Worm (Caenorhabditis elegans): ENCODE results near the gene F14F9.8.

F14F9.8 gene

ce11 chrV:5130018-5130417, at the start of gene F14F9.8:
F14F9.8 (plus strand) TSS chrV:5130318.
- TF ChIP-seq unc-62 (GFP tag; optimal IDR thresholded peaks at IDR 0.05) = no peak

- TF ChIP-seq unc-62 (GFP tag; optimal IDR thresholded peaks at IDR 0.05) = no peak
These were observed 49.2 kb upstream of the F14F9.8 start, which contains the start of gene Y58A7A.3 for ce11 chrV:5080853-5081338. Y58A7A.3 (minus strand) TSS chrV:5080903.

- TF ChIP-seq unc-62 (GFP tag; optimal IDR thresholded peaks at IDR 0.05) = no peak
These were observed 45.1 kb upstream of the F14F9.8 start, which contains the start of gene Y58A7A.4 for ce11 chrV:5084957-5085465. Y58A7A.4 (minus strand) TSS chrV:5085007.

DNA sequence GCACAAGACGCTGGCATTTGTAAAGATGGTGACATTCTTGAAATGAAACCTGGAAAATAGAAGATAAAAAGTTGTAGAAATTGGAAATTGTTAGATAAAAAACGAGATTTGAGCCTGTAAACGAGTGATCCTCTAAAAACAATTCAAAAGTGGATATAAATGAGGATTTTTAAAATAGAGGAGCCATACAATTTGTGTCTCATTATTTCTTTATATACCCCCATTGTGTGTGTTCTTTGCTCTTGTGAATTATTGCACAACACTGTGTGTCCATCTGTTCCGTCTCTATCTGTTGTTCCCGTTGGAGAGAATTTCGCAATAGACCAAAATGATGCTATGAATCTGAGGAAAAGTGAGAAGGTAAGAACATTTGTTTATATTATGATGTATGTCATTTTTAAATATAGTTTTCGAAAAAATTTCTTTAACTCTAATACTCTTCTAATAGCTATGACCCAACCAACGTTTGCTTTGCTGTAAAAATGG, 43.2 kb upstream of the F14F9.8 start, which contains the start of gene Y58A7A.5:
Gene Y58A7A.5 (minus strand): TSS at position 51 of the 486 bp plus-strand sequence.
- no peak for TF ChIP-seq unc-62 (GFP tag; optimal IDR thresholded peaks at IDR 0.05)

DNA sequence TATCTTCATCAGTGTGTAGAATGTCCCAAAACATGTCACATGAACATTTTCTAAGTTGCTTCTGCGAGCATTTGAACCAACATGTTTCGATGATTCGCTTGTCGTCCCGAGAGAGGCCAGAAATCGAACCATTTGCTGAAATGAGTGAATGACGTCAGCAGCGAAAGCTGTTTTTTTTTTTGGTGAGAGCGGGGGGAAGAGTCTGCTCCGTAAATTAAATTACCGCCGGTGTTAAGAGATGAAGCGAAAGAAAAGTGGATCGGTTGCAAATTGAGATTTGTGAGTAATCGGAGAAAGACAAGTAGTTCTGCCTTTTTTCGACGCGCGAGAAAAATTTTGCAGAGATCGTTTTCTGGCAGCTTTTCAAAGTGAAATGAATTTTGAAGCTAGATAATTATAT, 41.8 kb upstream of the F14F9.8 start:
- TF ChIP-seq unc-62 (GFP tag; optimal IDR thresholded peaks at IDR 0.05) = no peak

DNA sequence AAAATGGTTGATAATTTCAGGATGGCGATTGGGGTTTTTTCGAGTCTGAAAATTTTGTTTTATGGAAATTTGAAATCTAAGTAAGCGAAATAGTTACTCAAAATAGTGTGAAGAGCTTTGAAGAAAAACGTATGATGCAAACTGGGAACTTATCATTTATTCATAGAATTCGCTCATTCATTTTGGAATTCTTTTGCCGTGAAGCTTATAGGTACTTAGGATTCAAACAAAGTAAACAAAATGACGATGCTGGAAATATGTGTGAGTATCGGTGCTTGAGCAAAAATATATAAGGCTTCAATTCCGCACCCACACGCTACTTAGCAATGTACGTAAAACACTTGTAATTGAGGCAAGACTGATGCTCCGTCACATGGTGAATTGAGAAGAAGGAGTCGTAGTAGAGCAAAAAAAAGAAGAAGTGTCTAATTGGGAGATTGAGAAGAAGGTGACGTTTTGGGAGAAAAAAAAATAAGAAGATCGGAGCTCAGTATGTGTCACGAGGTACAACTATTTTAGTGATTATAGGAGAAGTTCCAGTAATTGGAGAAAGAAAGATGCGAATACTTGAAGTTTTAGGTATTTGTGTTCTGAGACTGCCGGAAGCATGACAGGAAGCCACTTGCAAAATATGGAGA, 40.5 kb upstream of the F14F9.8 start, which contains the start of gene glb-32:
Gene glb-32 (minus strand): TSS at position 51 of the 638 bp plus-strand sequence.
- no peak for TF ChIP-seq unc-62 (GFP tag; optimal IDR thresholded peaks at IDR 0.05)

DNA sequence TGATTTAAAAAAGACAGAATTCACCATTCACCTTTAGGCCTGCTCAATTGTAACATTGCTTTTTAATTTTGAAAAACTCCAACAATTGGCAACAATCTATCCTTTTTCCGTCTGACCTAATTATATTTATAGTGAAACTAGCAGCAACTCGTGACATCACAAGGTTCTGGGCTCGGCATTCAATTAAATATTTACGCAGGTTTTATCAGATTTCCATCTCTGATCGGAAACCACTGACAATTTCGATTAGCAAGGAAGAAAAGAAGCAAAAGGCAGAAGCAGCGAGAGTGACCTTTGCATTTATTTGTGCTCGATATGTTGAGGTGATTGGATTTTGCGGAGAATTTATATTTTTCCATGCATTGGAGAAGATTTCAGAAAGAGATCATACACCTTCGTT, 39.7 kb upstream of the F14F9.8 start:
- no peak for TF ChIP-seq unc-62 (GFP tag; optimal IDR thresholded peaks at IDR 0.05)

DNA sequence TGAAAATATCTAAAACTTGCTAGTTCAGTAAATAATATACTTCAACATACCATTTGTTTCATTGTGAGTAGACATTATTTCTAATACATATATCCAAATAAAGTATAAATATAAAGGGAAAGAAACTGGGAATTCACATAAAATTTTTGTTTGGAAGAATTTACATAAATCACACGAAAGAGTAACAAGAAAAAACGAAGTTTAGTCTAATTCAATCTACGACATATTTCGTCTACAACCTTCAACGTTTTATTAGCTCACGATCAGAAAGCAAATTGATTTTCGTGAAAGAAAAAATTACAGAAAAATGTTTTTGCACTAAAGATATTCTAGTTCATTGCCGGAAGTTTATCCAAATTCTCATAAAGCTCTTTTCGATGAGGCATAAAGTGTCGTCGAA, 33.1 kb upstream of the F14F9.8 start, which contains the start of gene C04F5.2:
Gene C04F5.2 (minus strand): TSS at position 101 of the 400 bp plus-strand sequence.
- no peak for TF ChIP-seq unc-62 (GFP tag; optimal IDR thresholded peaks at IDR 0.05)

DNA sequence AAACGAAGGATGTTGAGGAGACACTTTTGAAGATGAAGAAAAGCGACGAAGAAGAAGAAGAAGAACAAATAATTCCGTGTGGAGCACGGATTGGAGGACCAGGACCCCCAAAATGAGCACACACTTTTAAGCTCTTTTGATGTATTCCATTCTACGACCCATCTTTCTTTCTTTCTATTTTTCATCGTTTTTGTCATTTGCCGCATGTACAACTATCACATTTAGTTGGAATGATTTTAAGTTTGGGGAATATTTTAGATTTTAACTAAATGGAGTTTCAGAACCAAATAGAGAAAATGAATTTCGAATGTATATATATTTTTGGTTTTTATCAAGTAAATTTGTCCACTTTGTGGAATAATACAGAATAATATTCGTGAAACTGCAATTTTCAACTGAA, 31.2 kb upstream of the F14F9.8 start, which contains the start of gene unc-46:
Gene unc-46 (minus strand): TSS at position 101 of the 400 bp plus-strand sequence.
- TF ChIP-seq unc-62 (GFP tag; optimal IDR thresholded peaks at IDR 0.05) = no peak

DNA sequence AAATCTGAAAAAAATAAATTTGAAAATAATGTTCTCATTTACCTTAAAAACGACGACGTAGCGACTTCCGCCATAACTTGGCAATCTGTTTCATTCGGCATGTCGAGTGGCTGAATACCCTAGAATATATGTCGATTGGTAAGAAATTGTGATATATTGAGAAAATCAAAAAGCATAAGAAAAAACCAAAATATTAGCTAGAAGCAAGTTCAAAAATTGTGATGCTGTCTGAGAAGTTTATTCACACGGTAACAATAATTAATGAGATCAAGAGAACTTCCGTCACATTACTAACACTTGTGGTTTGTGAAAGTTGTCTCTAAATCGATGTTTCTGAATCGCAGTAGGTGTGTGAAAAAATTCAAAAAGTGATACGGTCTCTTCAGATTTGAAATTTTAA, 28.1 kb upstream of the F14F9.8 start, which contains the start of gene srab-1:
Gene srab-1 (minus strand): TSS at position 101 of the 400 bp plus-strand sequence.
- no peak for TF ChIP-seq unc-62 (GFP tag; optimal IDR thresholded peaks at IDR 0.05)

DNA sequence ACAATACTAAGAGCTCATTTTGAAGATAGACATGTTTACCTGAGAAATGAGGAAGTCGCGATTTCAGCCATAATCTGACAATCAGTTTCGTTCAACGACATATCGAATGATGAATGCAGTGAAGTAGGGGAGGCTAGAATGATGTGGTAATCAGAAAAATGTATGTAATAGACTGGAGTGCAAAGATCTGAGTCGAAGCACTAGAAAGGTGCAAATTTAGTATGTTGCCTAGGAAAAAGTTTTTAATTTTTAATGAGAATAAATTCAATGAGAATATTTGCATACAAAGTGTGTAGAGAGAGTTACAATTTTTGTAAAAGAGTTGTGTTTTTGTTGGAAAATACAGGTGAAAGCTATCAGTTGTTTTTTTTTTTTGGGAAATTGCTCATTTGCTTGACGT, 25.2 kb upstream of the F14F9.8 start, which contains the start of gene srab-2:
Gene srab-2 (minus strand): TSS at position 101 of the 400 bp plus-strand sequence.
- TF ChIP-seq unc-62 (GFP tag; optimal IDR thresholded peaks at IDR 0.05) = no peak

DNA sequence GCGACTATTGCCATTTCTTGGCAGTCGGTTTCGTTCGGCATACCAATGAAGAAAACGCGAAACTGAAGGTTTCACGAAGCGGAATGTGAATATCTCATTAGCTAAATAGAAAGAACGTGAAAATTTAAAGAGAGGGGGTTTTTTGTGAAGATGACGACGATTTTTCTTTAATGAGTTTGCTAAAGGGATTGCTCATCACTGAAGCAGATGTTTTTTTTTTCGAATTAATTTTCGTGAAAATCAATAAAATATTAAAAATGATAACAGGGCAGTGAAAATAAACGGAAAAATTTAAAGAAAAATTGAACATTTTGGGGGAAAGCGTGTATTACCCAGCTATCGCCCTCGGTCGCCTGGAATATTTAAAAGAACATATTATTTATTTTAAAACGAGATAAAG, 22.3 kb upstream of the F14F9.8 start, which contains the start of gene srab-3:
Gene srab-3 (minus strand): TSS at position 101 of the 400 bp plus-strand sequence.
- TF ChIP-seq unc-62 (GFP tag; optimal IDR thresholded peaks at IDR 0.05) = no peak

ce11 chrV:5110684-5111083, 19.4 kb upstream of the F14F9.8 start, which contains the start of gene ugt-63:
ugt-63 (minus strand) TSS chrV:5110772.
- TF ChIP-seq unc-62 (GFP tag; optimal IDR thresholded peaks at IDR 0.05) = no peak

DNA sequence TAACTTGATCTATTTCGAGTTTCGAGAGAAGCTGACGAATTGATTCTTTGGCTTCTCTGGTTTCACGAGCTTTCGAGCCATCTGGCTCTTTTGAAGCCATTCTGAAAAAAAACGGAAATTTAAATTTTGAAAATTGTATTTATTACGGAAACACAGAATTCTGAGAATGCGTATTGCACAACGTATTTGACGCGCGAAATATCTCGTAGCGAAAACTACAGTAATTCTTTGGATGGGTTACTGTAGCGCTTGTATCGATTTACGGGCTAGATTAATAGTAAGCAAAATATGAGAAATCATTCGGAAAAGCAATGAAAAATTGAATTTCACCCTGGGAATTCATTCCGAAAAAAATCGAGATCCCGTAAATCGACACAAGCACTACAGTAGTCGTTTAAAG, 16.5 kb upstream of the F14F9.8 start, which contains the start of gene C04F5.8:
Gene C04F5.8 (minus strand): TSS at position 101 of the 400 bp plus-strand sequence.
- no peak for TF ChIP-seq unc-62 (GFP tag; optimal IDR thresholded peaks at IDR 0.05)

- no peak for TF ChIP-seq unc-62 (GFP tag; optimal IDR thresholded peaks at IDR 0.05)
These were observed 11.0 kb upstream of the F14F9.8 start, which contains the start of gene C04F5.9 for ce11 chrV:5119109-5119508. C04F5.9 (minus strand) TSS chrV:5119209.

- TF ChIP-seq unc-62 (GFP tag; optimal IDR thresholded peaks at IDR 0.05) = no peak
These were observed 10.4 kb upstream of the F14F9.8 start, which contains the start of gene sid-1 for ce11 chrV:5119679-5120078. sid-1 (plus strand) TSS chrV:5119970.

Data from whole organism, dauer.